Fruit fly (Drosophila melanogaster): Measurements from ENCODE around the gene Sce.

The Sce gene

DNA sequence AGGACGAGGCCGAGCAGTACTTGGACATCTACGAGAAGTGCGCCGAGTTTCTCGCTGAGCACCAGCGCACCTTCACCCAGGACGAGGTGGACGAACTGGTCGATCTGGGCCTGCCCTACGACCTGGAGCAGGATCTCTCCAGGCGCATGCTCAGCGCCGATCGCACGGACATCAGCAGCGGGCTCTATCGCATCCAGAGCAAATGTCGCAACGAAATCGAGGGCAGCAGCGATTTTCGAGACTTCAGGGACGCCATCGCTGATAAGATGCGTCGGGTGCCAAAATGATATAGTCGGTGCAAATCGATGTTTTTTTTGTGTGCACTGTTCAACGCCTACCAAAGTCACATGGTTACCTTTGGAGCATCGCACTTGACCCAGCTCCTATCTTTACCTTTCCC is 2.2 kb downstream of the Sce start:
- TF ChIP-seq Myc (optimal IDR thresholded peaks at IDR 0.05) (no peak), h (optimal IDR thresholded peaks at IDR 0.05) (no peak), psq (optimal IDR thresholded peaks at IDR 0.05) (no peak), Sin3A (optimal IDR thresholded peaks at IDR 0.05) (no peak), insv (optimal IDR thresholded peaks at IDR 0.05) (no peak), ttk (optimal IDR thresholded peaks at IDR 0.05) (no peak)

DNA sequence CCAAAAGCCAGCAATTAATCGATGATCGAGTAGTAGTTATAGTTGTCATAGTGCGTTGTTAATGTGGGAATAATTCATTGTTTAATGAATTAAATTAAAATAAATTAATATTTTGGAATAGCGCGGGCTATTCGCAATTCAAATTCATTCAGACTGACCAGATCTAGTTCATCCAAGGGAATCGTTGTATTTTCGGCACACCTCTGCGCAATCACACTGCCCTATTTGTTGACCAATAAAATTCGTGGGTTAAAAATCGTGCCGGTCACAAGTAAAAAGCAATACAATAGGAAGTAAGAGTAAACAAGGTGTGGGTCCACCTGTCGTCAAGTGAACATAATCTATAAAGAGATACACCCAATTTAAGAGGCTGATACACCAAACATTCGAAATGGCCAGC is 2.8 kb downstream of the Sce start, which contains the start of gene CG12883:
CG12883 (plus strand) TSS at position 273 of the 400 bp plus-strand sequence.
- no peak for TF ChIP-seq h (optimal IDR thresholded peaks at IDR 0.05)
- TF ChIP-seq Myc (optimal IDR thresholded peaks at IDR 0.05) = no peak
- TF ChIP-seq psq (optimal IDR thresholded peaks at IDR 0.05) = no peak
- no peak for TF ChIP-seq insv (optimal IDR thresholded peaks at IDR 0.05)

DNA sequence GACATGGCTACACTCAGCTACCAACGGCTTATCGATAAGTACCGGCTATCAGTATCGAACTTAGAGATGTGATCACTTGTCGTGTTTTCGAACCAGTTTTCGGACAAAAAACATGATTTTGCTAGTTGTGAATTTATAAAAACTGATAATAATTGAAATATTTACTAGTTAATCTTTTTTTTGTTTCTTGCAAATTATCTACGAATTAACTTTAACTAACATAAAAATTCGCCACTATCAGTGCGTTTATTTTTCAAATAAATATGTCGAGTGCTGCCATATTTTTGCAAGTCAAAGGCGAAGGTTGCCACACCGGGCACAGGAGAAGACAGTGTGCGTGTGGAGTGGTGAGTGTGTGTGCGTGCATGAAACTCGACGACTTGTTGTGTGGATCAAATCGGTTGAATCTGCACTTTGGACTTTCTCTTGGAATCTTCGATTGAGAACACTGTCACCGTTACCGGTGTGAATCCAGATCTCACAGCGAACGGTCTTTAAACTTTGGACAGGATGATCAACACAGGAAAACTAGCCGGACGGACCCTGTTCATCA is 4.6 kb downstream of the Sce start, which contains the start of gene Hsdl2:
Hsdl2 (plus strand) TSS at position 349 of the 553 bp plus-strand sequence.
- no peak for TF ChIP-seq psq (optimal IDR thresholded peaks at IDR 0.05)
- no peak for TF ChIP-seq Myc (optimal IDR thresholded peaks at IDR 0.05)

DNA sequence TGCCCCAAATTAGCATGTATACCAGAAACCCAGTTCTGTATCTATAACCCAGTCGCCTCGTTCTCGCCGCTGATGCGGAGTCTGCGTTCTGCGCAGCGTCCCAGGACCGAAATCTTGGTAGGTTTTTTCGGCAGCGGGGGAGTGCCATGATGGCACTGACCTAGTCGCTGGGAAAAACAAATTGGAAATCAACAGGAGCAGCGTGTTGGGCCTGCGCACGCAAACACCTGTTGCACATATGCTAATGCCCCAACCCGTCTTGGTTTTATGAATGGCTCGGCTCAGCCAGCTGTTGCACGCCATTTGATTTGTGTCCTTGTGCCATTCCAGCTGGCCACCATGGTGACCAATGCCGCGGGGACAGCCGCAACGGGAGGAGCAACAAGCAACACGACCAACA is 19.0 kb downstream of the Sce start:
- TF ChIP-seq psq (optimal IDR thresholded peaks at IDR 0.05) (no peak), insv (optimal IDR thresholded peaks at IDR 0.05) (no peak), Myc (optimal IDR thresholded peaks at IDR 0.05) (no peak), h (optimal IDR thresholded peaks at IDR 0.05) (no peak)

DNA sequence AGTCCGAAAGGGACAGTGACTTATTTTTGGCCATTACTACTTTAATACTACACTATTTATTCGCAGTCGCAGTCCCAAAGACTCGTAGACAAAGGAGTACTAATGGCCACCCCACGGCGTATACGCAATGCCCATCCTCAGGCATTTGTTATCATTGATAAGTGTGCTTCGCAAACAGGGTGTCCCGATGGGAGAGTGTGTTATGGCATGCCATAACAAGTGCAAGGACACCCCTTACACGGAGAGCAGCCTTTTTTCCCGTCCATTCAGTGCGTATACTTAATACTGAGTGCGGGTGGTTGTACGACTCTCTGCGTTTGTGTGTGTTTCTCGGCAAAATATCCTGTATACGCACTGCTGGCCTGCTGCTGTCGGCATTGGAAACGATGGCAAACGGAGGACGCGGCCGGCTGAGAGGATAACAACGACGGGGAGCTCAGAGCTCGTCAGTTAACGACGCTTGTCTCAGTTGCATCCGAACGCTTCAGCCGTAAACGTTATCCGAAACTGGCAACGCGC is 19.8 kb downstream of the Sce start, which contains the start of gene unc80:
unc80 (plus strand) TSS at position 469 of the 519 bp plus-strand sequence.
- TF ChIP-seq psq (optimal IDR thresholded peaks at IDR 0.05) (no peak), ttk (optimal IDR thresholded peaks at IDR 0.05) (no peak), h (optimal IDR thresholded peaks at IDR 0.05) (no peak)

DNA sequence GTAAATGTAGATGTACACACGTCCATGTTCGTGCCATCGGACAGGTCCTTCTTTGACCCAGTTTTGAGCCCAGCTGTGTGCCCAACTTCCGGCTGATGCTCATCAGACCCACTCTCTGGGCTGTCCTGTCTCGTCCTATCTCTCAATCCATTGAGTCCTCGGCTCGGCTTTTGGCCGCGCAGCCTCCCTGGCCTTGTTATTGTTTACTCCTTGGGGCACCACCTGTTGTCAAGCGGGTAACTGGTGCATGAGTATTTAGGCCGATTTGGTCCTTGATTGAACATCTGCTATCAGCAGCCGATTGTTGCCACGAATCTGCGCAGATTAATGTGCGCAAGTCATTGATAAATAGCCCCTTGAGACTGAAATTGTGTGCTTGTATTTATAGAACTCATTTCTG is 20.4 kb downstream of the Sce start:
- TF ChIP-seq ttk (optimal IDR thresholded peaks at IDR 0.05) (no peak), h (optimal IDR thresholded peaks at IDR 0.05) (no peak), insv (optimal IDR thresholded peaks at IDR 0.05) (no peak), psq (optimal IDR thresholded peaks at IDR 0.05) (no peak)

DNA sequence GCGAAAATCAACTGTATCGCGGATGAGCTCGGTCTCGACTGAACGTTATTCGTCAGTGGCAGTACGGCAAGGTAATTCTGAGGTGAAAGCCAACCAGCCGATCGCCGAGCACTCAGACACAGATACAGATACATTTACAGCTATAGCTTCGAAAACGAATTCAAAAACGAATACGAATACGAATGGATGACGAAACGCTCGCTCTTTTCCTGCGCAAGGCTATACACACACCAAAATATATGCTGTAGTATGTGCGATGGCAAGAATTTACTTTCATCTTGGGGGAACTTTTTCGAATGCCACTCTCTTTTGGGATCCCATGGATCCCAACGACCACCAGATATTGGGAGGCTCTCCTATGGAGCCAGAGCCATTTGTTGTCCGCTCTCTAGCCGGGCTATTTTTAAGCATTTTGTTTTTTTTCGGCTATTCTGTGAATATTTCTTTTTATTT is 21.7 kb downstream of the Sce start, which contains the start of gene Mlc1:
Mlc1 (minus strand) TSS at position 51 of the 453 bp plus-strand sequence.
- TF ChIP-seq Sin3A (optimal IDR thresholded peaks at IDR 0.05) = no peak
- TF ChIP-seq psq (optimal IDR thresholded peaks at IDR 0.05) = no peak
- TF ChIP-seq ttk (optimal IDR thresholded peaks at IDR 0.05) = no peak

DNA sequence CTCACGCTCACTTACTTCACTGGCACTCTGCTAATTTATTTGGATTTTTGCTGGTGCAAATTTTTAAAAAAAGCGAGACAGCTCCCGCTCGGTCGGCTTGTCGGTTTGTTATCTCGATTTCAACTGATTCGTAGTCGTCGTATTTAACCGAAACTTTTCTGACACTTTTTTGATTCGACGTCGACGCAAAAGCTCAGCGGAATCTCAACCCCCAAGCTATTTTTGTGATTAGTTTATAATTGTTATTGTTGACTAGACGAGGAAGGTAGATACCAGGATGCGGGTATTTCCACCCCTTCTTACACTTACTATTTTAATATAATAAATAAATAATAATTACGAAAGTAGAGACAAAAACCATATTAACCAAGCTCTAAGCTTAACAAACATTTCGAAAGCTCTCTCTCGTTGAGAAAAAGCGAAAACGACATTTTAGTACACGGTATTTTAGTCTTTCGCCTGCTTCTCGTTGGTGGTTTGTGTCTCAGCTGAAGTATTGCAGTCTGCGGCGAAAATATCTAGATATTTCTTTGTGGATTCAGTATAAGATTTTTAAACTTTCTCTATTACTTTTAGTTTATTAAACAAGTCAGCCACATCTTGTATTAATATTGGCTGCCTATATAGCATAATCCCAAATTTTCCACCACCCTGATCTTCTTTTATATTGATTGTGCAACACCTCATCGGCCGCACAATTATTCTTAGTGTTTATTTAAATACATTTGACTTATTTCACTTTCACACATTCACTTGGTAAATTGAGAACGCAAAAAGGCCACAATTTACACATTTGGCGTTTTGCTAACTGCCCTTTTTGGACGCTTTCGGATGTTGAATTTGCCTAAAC is 24.9 kb downstream of the Sce start, which contains the start of gene tau:
tau (minus strand) TSS at position 311 of the 850 bp plus-strand sequence.
- TF ChIP-seq h (optimal IDR thresholded peaks at IDR 0.05) (no peak), psq (optimal IDR thresholded peaks at IDR 0.05) (no peak), Myc (optimal IDR thresholded peaks at IDR 0.05) (no peak), insv (optimal IDR thresholded peaks at IDR 0.05) (no peak), Sin3A (optimal IDR thresholded peaks at IDR 0.05) (no peak), ttk (optimal IDR thresholded peaks at IDR 0.05) (no peak)

DNA sequence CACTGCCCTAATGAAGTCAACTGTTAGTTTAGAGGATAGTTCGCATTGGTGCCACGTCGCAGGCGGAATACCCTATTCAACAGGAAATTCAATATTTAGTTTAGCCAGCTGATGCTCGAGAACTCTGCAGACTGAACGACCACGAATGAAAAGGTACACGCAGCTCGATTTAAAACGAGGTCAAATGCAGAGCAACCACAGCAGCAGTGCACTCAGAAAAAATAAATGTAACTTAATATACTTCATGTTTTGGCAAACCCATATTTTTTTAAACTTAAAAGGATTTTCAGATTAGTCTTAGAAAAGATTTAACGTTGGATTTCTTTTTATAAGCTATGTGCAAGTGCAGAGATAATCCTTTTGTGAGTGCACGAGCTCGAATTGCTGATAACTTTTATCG is 26.7 kb downstream of the Sce start:
- TF ChIP-seq psq (optimal IDR thresholded peaks at IDR 0.05) = no peak
- no peak for TF ChIP-seq Myc (optimal IDR thresholded peaks at IDR 0.05)
- TF ChIP-seq h (optimal IDR thresholded peaks at IDR 0.05) = no peak
- TF ChIP-seq ttk (optimal IDR thresholded peaks at IDR 0.05) = no peak
- no peak for TF ChIP-seq insv (optimal IDR thresholded peaks at IDR 0.05)
- TF ChIP-seq Sin3A (optimal IDR thresholded peaks at IDR 0.05) = no peak

DNA sequence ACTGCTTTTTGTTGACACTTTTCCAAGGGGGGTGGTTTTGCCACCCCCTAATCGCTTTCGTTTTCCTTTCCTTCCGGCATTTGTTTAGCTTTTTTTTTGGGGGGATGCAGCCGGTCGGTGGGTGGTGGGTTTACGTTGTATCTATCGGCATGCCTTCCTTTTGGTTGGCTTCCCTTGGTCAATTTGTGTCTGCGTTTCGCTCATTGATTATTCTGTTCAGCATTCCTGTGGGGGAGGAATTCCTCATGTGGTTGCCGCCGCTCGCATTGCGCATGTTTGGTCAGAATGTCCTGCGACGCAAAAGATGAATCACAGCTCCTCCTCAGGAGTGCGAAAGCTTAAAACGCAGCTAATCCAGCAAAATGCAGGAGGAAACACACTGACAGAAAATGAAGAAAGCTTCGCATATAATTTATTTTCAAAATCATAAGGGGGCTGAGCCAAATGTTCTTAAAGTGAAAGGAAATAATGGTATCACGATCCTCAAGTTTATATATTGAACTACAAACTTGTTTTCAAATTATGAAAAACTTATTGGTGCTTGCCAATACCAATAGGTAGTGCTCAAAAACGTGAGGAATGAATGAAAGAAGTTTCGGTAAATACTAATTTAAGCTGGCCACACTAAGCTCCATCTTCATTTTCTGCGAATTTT is 29.5 kb downstream of the Sce start, which contains the start of gene RpS10a:
RpS10a (plus strand) TSS at position 605 of the 655 bp plus-strand sequence.
- no peak for TF ChIP-seq Myc (optimal IDR thresholded peaks at IDR 0.05)
- no peak for TF ChIP-seq h (optimal IDR thresholded peaks at IDR 0.05)
- no peak for TF ChIP-seq psq (optimal IDR thresholded peaks at IDR 0.05)
- TF ChIP-seq ttk (optimal IDR thresholded peaks at IDR 0.05) = no peak
- no peak for TF ChIP-seq insv (optimal IDR thresholded peaks at IDR 0.05)
- TF ChIP-seq Sin3A (optimal IDR thresholded peaks at IDR 0.05) = no peak

DNA sequence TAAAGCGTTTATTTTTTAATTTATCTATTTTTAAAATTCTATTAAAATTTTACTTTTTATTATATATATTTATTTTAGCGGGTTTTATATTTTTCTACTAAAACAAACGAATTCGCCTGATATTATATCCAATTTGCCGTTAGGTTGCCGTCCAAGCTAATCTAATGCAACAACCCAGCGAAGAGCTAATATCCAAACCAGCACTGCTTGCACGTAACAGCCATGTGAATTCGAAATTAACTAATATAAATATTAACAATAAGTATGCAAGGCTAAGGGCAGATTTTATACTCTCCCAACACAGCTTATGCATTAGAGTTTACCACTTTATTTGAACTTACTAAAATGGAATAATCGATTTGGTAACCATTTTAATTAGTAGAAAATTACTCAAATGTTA is 30.1 kb downstream of the Sce start:
- TF ChIP-seq Myc (optimal IDR thresholded peaks at IDR 0.05) = no peak
- TF ChIP-seq psq (optimal IDR thresholded peaks at IDR 0.05) = no peak
- no peak for TF ChIP-seq Sin3A (optimal IDR thresholded peaks at IDR 0.05)
- TF ChIP-seq ttk (optimal IDR thresholded peaks at IDR 0.05) = no peak
- no peak for TF ChIP-seq h (optimal IDR thresholded peaks at IDR 0.05)
- no peak for TF ChIP-seq insv (optimal IDR thresholded peaks at IDR 0.05)

DNA sequence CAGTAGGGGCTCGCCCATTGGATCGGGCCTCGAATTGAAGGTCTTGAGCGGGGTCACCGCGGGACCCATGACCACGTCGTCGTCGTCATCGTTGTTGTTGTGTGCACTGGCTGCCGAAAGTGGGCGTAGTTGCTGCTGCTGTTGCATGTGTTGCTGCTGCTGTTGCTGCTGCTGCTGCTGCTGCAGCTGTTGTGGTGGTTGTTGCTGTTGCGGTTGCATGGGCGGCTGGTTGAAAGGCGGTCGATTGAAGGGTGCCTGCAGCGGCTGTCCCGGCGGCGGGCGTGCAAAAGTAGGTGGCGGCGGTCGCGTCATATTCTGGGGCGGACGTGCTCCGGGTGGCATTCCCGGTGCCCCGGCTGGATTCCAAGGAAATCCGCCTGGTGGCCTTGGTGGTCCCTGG is 34.0 kb downstream of the Sce start:
- TF ChIP-seq Myc (optimal IDR thresholded peaks at IDR 0.05) (no peak), ttk (optimal IDR thresholded peaks at IDR 0.05) (no peak), Sin3A (optimal IDR thresholded peaks at IDR 0.05) (no peak), psq (optimal IDR thresholded peaks at IDR 0.05) (no peak), insv (optimal IDR thresholded peaks at IDR 0.05) (no peak), h (optimal IDR thresholded peaks at IDR 0.05) (no peak)
